Worm (Caenorhabditis elegans): ENCODE data around the gene dis-3.

dis-3 gene

DNA sequence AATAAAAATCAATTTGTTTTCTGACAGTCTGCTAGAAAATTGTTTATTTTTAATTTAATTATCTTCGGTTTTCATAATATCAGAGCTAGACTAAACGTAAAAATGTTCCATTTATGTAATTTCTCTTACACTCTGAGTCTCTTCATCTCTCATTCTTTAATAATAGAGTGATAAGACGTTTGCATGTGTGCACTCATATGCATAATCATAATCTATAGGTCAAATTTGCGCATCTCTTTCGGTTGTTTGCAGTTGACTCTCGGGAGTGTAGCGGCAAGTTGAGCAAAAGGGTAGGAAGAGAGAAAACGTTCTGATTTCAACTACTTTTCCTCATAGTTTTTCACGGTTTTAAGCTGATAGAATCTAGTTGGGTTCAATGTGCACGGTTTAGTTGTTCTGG, 30.5 kb upstream of the dis-3 start:
- TF ChIP-seq sup-37 (GFP tag; optimal IDR thresholded peaks at IDR 0.05) = no peak
- peak; percentile 22 for TF ChIP-seq elt-2 (tag; optimal IDR thresholded peaks at IDR 0.05)

DNA sequence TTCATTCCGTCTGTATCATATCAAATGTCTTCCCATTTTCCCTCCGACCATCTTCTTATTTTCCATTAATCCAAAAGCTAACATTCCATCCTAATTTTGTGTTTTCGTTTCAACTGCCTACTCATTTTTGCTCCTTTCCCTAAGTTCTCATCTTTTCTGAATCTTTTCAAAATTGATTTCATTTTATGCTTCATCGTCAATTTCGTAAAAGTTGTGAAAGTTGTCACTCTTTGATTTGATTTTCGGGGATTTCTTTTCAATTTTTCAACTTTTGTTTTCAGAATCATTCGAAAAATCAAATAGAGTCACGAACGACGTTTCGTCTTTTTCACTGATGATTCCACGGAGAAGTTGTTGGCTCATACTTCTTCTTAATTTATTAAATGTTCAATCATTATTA, 29.5 kb upstream of the dis-3 start, which contains the start of gene cwn-2:
TSS of gene cwn-2 (plus strand) at position 276 of the 400 bp plus-strand sequence.
- TF ChIP-seq nhr-84 (tag; optimal IDR thresholded peaks at IDR 0.05) (no peak), snpc-4 (tag; optimal IDR thresholded peaks at IDR 0.05) (no peak), skn-1 (tag; optimal IDR thresholded peaks at IDR 0.05) (no peak), blmp-1 (tag; optimal IDR thresholded peaks at IDR 0.05) (no peak), fkh-10 (GFP tag; optimal IDR thresholded peaks at IDR 0.05) (peak; percentile 86), efl-1 (optimal IDR thresholded peaks at IDR 0.05) (no peak), efl-1 (GFP tag; optimal IDR thresholded peaks at IDR 0.05 in 1 of 2) (peak in 1 of 2 experiments; percentile 91), nhr-11 (tag; optimal IDR thresholded peaks at IDR 0.05) (no peak), lir-3 (tag; optimal IDR thresholded peaks at IDR 0.05; ENCODE audit: poor library complexity) (no peak), nhr-90 (tag; optimal IDR thresholded peaks at IDR 0.05; ENCODE audit: poor library complexity) (no peak), dpl-1 (GFP tag; optimal IDR thresholded peaks at IDR 0.05) (no peak), grh-1 (GFP tag; IDR thresholded peaks at IDR 0.05) (no peak)

DNA sequence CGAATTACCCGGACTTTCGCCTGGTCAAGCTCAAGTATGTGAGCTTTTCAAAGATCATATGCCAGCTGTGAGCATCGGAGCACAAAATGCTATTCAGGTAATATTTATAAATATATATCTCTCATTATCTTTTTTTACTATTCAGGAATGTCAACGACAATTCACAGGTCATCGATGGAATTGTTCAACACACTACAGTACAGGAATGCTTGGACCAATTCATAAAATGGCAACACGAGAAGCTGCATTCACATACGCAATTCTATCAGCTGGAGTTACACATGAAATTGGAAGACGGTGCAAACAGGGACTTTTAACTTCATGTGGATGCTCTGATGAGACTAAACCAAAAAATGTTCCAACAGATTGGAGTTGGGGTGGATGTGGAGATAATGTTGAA, 28.7 kb upstream of the dis-3 start:
- TF ChIP-seq F16B12.6 (tag; optimal IDR thresholded peaks at IDR 0.05) = no peak
- no peak for TF ChIP-seq aly-2 (tag; optimal IDR thresholded peaks at IDR 0.05)
- TF ChIP-seq nhr-84 (tag; optimal IDR thresholded peaks at IDR 0.05) = no peak
- no peak for TF ChIP-seq egl-27 (tag; optimal IDR thresholded peaks at IDR 0.05)
- no peak for TF ChIP-seq zip-4 (GFP tag; optimal IDR thresholded peaks at IDR 0.05)
- TF ChIP-seq mdl-1 (tag; optimal IDR thresholded peaks at IDR 0.05) = no peak
- TF ChIP-seq alr-1 (tag; optimal IDR thresholded peaks at IDR 0.05; ENCODE audit: borderline replicate concordance) = no peak
- no peak for TF ChIP-seq mab-9 (GFP tag; IDR thresholded peaks at IDR 0.05)
- TF ChIP-seq pag-3 (tag; optimal IDR thresholded peaks at IDR 0.05; ENCODE audit: borderline replicate concordance, insufficient read depth) = no peak

DNA sequence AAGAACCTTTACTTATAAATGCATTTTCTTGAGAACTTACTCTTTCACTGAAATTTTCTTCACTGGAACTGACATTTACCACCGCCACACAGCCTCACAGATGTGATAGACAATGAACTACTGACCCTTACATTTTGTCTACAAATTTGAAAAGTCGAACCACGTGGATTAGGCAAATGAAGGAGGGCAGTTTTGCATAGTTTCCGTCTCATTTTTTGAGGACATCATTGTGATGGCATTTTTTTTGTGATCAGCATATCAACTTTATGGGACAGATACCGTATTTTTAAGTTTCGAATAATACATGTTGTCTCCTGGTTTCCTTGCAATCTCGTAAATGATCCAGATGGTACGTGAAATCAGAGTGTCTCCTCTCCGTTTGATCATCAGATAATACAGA, 24.5 kb upstream of the dis-3 start, which contains the start of gene W01B6.3:
TSS of gene W01B6.3 (minus strand) at position 101 of the 400 bp plus-strand sequence.
- no peak for TF ChIP-seq F16B12.6 (tag; optimal IDR thresholded peaks at IDR 0.05)
- TF ChIP-seq ztf-4 (tag; optimal IDR thresholded peaks at IDR 0.05) = no peak
- TF ChIP-seq snu-23 (GFP tag; optimal IDR thresholded peaks at IDR 0.05) = no peak
- TF ChIP-seq C16A3.4 (tag; optimal IDR thresholded peaks at IDR 0.05) = no peak
- no peak for TF ChIP-seq mdl-1 (tag; optimal IDR thresholded peaks at IDR 0.05)

DNA sequence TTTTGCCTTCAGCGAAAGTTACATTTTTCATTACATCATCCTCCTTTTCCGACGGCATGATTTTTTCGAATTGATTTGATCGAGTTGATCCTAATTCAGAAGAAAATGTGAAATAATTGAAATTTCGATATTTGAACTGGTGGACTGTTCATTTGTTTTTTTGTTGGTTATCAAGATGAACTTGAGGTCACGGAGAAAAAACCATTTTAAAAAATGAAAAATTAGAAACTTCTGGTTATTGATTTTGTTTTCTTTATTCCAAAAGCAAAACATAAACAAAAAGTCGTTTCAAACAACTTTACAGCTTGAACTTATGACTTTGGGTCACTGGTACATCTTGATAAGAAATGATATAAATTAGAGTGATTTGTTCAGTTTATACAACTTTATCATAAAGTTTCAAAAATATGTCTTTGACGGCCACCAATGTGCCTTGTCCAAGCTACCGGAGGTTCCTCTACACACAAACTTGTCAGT, 21.9 kb upstream of the dis-3 start, which contains the start of the genes ttbk-4 and W01B6.4:
TSS of gene ttbk-4 (minus strand) at position 101 of the 477 bp plus-strand sequence.
TSS of gene W01B6.4 (plus strand) at position 427 of the 477 bp plus-strand sequence.
- no peak for TF ChIP-seq efl-3 (GFP tag; optimal IDR thresholded peaks at IDR 0.05)
- TF ChIP-seq snu-23 (GFP tag; optimal IDR thresholded peaks at IDR 0.05) = no peak
- TF ChIP-seq lin-39 (tag; optimal IDR thresholded peaks at IDR 0.05) = no peak
- TF ChIP-seq egl-27 (tag; optimal IDR thresholded peaks at IDR 0.05) = no peak
- no peak for TF ChIP-seq zag-1 (tag; optimal IDR thresholded peaks at IDR 0.05)
- TF ChIP-seq ces-1 (GFP tag; optimal IDR thresholded peaks at IDR 0.05) = no peak
- no peak for TF ChIP-seq egl-13 (tag; optimal IDR thresholded peaks at IDR 0.05)
- no peak for TF ChIP-seq elt-3 (tag; optimal IDR thresholded peaks at IDR 0.05)
- TF ChIP-seq vab-15 (tag; optimal IDR thresholded peaks at IDR 0.05) = no peak
- no peak for TF ChIP-seq mab-9 (GFP tag; IDR thresholded peaks at IDR 0.05)
- TF ChIP-seq unc-62 (GFP tag; optimal IDR thresholded peaks at IDR 0.05) = no peak
- no peak for TF ChIP-seq sup-37 (GFP tag; optimal IDR thresholded peaks at IDR 0.05)
